Fruit fly (Drosophila melanogaster): Measurements from ENCODE around the gene dsd.

dm6 chr3R:27595979-27596378, 11.2 kb downstream of the dsd start, which contains the start of gene CG5639:
- TF ChIP-seq Mio (GFP tag; optimal IDR thresholded peaks at IDR 0.05) (no peak), Hnf4 (GFP tag; optimal IDR thresholded peaks at IDR 0.05) (no peak), lola (GFP tag; optimal IDR thresholded peaks at IDR 0.05) (no peak), Sp1 (GFP tag; optimal IDR thresholded peaks at IDR 0.05) (no peak), dl (GFP tag; optimal IDR thresholded peaks at IDR 0.05; ENCODE audit: insufficient read depth in 1 of 2, partially characterized antibody in 2 of 2) (no peak), CG32264 (GFP tag; optimal IDR thresholded peaks at IDR 0.05) (no peak), fru (GFP tag; optimal IDR thresholded peaks at IDR 0.05) (no peak)
